Fruit fly (Drosophila melanogaster): ENCODE measurements around the gene HipHop.

dm6 chr3L:18837707-18838244, 16.8 kb downstream of the HipHop start:
- TF ChIP-seq Dll (optimal IDR thresholded peaks at IDR 0.05) = no peak
- TF ChIP-seq psq (optimal IDR thresholded peaks at IDR 0.05) = no peak
